Worm (Caenorhabditis elegans) whole organism, L4 larva: ENCODE data around the gene srg-40.

Experiments
- F44E2.7 ChIP-seq: fragments of 200-800 bp; sonication (Bioruptor generic); IDR thresholded peaks from 2 replicates; pipeline ENCODE4 v2.1.2; 2022; ENCODE audit warnings: missing genetic modification characterization, missing compliant biosample characterization
- R02D3.7 ChIP-seq: fragments of 150-350 bp; sonication (generic microtip); optimal IDR thresholded peaks from 3 replicates; lab custom pipeline; 2014; ENCODE audit warnings: missing biosample characterization, missing genetic modification characterization
- T20F7.1 ChIP-seq: fragments of 200-800 bp; sonication (Bioruptor generic); optimal IDR thresholded peaks from 2 replicates; lab custom pipeline; 2018; ENCODE audit warnings: mild to moderate bottlenecking, missing genetic modification characterization, missing compliant biosample characterization
- T26A8.4 ChIP-seq: fragments of 200-800 bp; sonication (Bioruptor generic); IDR thresholded peaks from 2 replicates; pipeline ENCODE4 v1.3.6; 2022; ENCODE audit warnings: missing genetic modification characterization, missing compliant biosample characterization
- Y105C5A.15 ChIP-seq: fragments of 200-800 bp; sonication (Bioruptor generic); IDR thresholded peaks from 2 replicates; pipeline ENCODE4 v1.3.6; 2022; ENCODE audit warnings: missing genetic modification characterization, missing compliant biosample characterization
- Y48G9A.11 ChIP-seq: fragments of 200-800 bp; sonication (Bioruptor generic); IDR thresholded peaks from 2 replicates; pipeline ENCODE4 v1.3.6; 2022; ENCODE audit warnings: missing genetic modification reagents, missing genetic modification characterization, missing compliant biosample characterization
- ZK546.5 ChIP-seq, 2 experiments: sonication (generic microtip); optimal IDR thresholded peaks; 2 replicates each; lab custom pipeline; 2017; ENCODE audit warnings: missing biosample characterization in 2 of 2, missing genetic modification characterization in 2 of 2
- ceh-62 ChIP-seq: sonication (generic microtip); optimal IDR thresholded peaks from 2 replicates; lab custom pipeline; 2017; ENCODE audit warnings: missing biosample characterization, missing genetic modification characterization
- ces-1 ChIP-seq: fragments of 150-350 bp; sonication (generic microtip); optimal IDR thresholded peaks from 4 replicates; lab custom pipeline; 2014; ENCODE audit warnings: missing biosample characterization, missing genetic modification reagents, missing genetic modification characterization
- dmd-6 ChIP-seq: fragments of 200-800 bp; sonication (Bioruptor generic); IDR thresholded peaks from 2 replicates; pipeline ENCODE4 v1.3.6; 2022; ENCODE audit warnings: missing genetic modification reagents, missing genetic modification characterization, missing compliant biosample characterization
- dmd-8 ChIP-seq: fragments of 200-800 bp; sonication (Bioruptor generic); IDR thresholded peaks from 2 replicates; pipeline ENCODE4 v1.3.6; 2022; ENCODE audit warnings: missing genetic modification characterization, missing compliant biosample characterization
- duxl-1 ChIP-seq: sonication (generic microtip); optimal IDR thresholded peaks from 2 replicates; lab custom pipeline; 2016; ENCODE audit warnings: mild to moderate bottlenecking, missing genetic modification characterization, moderate library complexity, missing compliant biosample characterization; ENCODE audit not compliant: poor library complexity
- egl-43 ChIP-seq: fragments of 200-800 bp; sonication (Bioruptor generic); IDR thresholded peaks from 2 replicates; pipeline ENCODE4 v1.3.6; 2022; ENCODE audit warnings: missing genetic modification reagents, missing genetic modification characterization, missing compliant biosample characterization
- fkh-10 ChIP-seq: fragments of 150-350 bp; optimal IDR thresholded peaks from 2 replicates; lab custom pipeline; 2014; ENCODE audit warnings: missing biosample characterization, missing genetic modification reagents, missing genetic modification characterization
- hif-1 ChIP-seq, 2 experiments: sonication (generic microtip); optimal IDR thresholded peaks; 2 replicates each; lab custom pipeline; 2016 to 2017; ENCODE audit warnings: missing compliant biosample characterization in 2 of 2, missing genetic modification characterization in 2 of 2, missing genetic modification reagents in 2 of 2, missing genotype in 2 of 2, mild to moderate bottlenecking in 1 of 2
- hlh-11 ChIP-seq: fragments of 200-800 bp; sonication (Bioruptor generic); optimal IDR thresholded peaks from 2 replicates; lab custom pipeline; 2018; ENCODE audit warnings: mild to moderate bottlenecking, missing genetic modification characterization, missing compliant biosample characterization
- hmg-1.1 ChIP-seq: fragments of 200-800 bp; sonication (Bioruptor generic); IDR thresholded peaks from 2 replicates; pipeline ENCODE4 v1.3.6; 2022; ENCODE audit warnings: missing genetic modification reagents, missing genetic modification characterization, missing compliant biosample characterization
- lim-7 ChIP-seq: fragments of 200-800 bp; sonication (Bioruptor generic); IDR thresholded peaks from 2 replicates; pipeline ENCODE4 v1.3.6; 2022; ENCODE audit warnings: missing genetic modification characterization, missing compliant biosample characterization
- lin-1 ChIP-seq: fragments of 200-800 bp; sonication (Bioruptor generic); IDR thresholded peaks from 2 replicates; pipeline ENCODE4 v1.3.6; 2022; ENCODE audit warnings: missing genetic modification reagents, missing genetic modification characterization, missing compliant biosample characterization
- lin-38 ChIP-seq: fragments of 200-800 bp; sonication (Bioruptor generic); IDR thresholded peaks from 2 replicates; pipeline ENCODE4 v1.3.6; 2022; ENCODE audit warnings: missing genetic modification reagents, missing genetic modification characterization, missing compliant biosample characterization
- lin-39 ChIP-seq: fragments of 150-350 bp; optimal IDR thresholded peaks from 2 replicates; lab custom pipeline; 2014; ENCODE audit warnings: missing biosample characterization, missing genetic modification reagents, missing genetic modification characterization
- mdt-29 ChIP-seq: fragments of 200-800 bp; sonication (Bioruptor generic); IDR thresholded peaks from 2 replicates; pipeline ENCODE4 v1.3.6; 2022; ENCODE audit warnings: missing genetic modification reagents, missing genetic modification characterization, missing compliant biosample characterization
- mep-1 ChIP-seq: fragments of 150-350 bp; sonication (generic microtip); optimal IDR thresholded peaks from 3 replicates; lab custom pipeline; 2014; ENCODE audit warnings: missing biosample characterization, missing genetic modification characterization
- mes-2 ChIP-seq: sonication (generic microtip); optimal IDR thresholded peaks from 2 replicates; lab custom pipeline; 2016; ENCODE audit warnings: missing genotype, mild to moderate bottlenecking, missing genetic modification characterization, missing compliant biosample characterization; ENCODE audit not compliant: poor library complexity, severe bottlenecking
- mxl-2 ChIP-seq: fragments of 200-800 bp; sonication (Bioruptor generic); conservative IDR thresholded peaks from 2 replicates; pipeline ENCODE4 v1.3.6; 2022; ENCODE audit warnings: missing genetic modification reagents, missing genetic modification characterization, missing compliant biosample characterization
- mxl-3 ChIP-seq: fragments of 200-800 bp; sonication (Bioruptor generic); optimal IDR thresholded peaks from 2 replicates; lab custom pipeline; 2018; ENCODE audit warnings: mild to moderate bottlenecking, missing genetic modification characterization, missing compliant biosample characterization
- nhr-11 ChIP-seq: fragments of 150-350 bp; optimal IDR thresholded peaks from 2 replicates; lab custom pipeline; 2014; ENCODE audit warnings: missing biosample characterization, missing genetic modification characterization
- nhr-111 ChIP-seq: fragments of 200-800 bp; sonication (Bioruptor generic); optimal IDR thresholded peaks from 2 replicates; lab custom pipeline; 2018; ENCODE audit warnings: mild to moderate bottlenecking, missing genetic modification characterization, missing compliant biosample characterization
- nhr-25 ChIP-seq: sonication (generic microtip); optimal IDR thresholded peaks from 2 replicates; lab custom pipeline; 2017; ENCODE audit warnings: missing genetic modification characterization, mild to moderate bottlenecking, missing compliant biosample characterization, antibody characterized with exemption, moderate library complexity, borderline replicate concordance; ENCODE audit not compliant: insufficient read depth
- nhr-6 ChIP-seq: fragments of 150-350 bp; optimal IDR thresholded peaks from 2 replicates; lab custom pipeline; 2014; ENCODE audit warnings: missing biosample characterization, missing genetic modification characterization
- set-16 ChIP-seq: fragments of 200-800 bp; sonication (Bioruptor generic); IDR thresholded peaks from 2 replicates; pipeline ENCODE4 v1.3.6; 2022; ENCODE audit warnings: missing genetic modification reagents, missing genetic modification characterization, missing compliant biosample characterization
- skn-1 ChIP-seq: fragments of 150-350 bp; optimal IDR thresholded peaks from 2 replicates; lab custom pipeline; 2014; ENCODE audit warnings: missing biosample characterization, missing genetic modification characterization
- snpc-4 ChIP-seq: fragments of 150-350 bp; optimal IDR thresholded peaks from 2 replicates; lab custom pipeline; 2014; ENCODE audit warnings: missing biosample characterization, missing genetic modification characterization
- spr-1 ChIP-seq: sonication (generic microtip); optimal IDR thresholded peaks from 2 replicates; lab custom pipeline; 2016; ENCODE audit warnings: mild to moderate bottlenecking, missing genetic modification characterization, missing compliant biosample characterization
- tra-1 ChIP-seq: fragments of 200-800 bp; sonication (Bioruptor generic); IDR thresholded peaks from 2 replicates; pipeline ENCODE4 v1.3.6; 2022; ENCODE audit warnings: missing genetic modification reagents, missing genetic modification characterization, missing compliant biosample characterization
- unc-62 ChIP-seq, 3 experiments: fragments of 150-350 bp in 1 of 3; sonication (generic microtip); optimal IDR thresholded peaks in 2 of 3; peaks in 1 of 3; 1 replicate in 1 of 3; 2 replicates in 2 of 3; lab custom pipeline; 2014 to 2017; ENCODE audit warnings: missing biosample characterization in 3 of 3, missing genetic modification characterization in 3 of 3, missing genetic modification reagents in 3 of 3, missing genotype in 1 of 3
- vab-7 ChIP-seq: fragments of 200-800 bp; sonication (Bioruptor generic); IDR thresholded peaks from 2 replicates; pipeline ENCODE4 v1.3.6; 2022; ENCODE audit warnings: missing genetic modification reagents, missing genetic modification characterization, missing compliant biosample characterization
- zag-1 ChIP-seq: fragments of 150-350 bp; optimal IDR thresholded peaks from 2 replicates; lab custom pipeline; 2014; ENCODE audit warnings: missing biosample characterization, missing genetic modification characterization

The srg-40 gene

DNA sequence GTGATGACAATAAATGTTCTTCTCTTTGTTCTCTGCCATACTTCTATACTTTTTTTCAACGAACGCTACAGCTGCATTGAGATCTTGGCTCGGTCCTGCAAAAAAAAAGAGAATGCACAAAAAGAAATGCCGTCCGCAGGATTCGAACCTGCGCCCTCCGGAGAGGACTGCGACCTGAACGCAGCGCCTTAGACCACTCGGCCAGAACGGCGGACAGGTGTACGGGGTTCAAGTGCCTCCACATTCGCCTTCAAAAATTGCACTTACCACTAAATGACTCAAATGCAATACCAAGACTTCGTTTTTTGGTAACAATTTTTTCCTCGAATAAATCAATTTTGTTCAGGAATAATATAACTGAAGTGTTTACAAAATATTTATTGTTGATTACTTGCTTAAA lies 10.3 kb upstream of the srg-40 start:
- TF ChIP-seq mxl-2 (no peak), T26A8.4 (GFP tag; lab: Robert Waterston, UW) (0 out of 2 replicates have a peak, but pooled peaks have one; percentile 26), set-16 (GFP tag; lab: Robert Waterston, UW) (peak; percentile 68), skn-1 (tag; lab: Kevin White, UChicago) (no peak), hlh-11 (tag; lab: Kevin White, UChicago) (peak; percentile 42), nhr-25 (no peak), nhr-11 (tag; lab: Kevin White, UChicago) (peak; percentile 35), lin-1 (no peak), T20F7.1 (GFP tag; lab: Kevin White, UChicago) (no peak), unc-62 (GFP tag; optimal IDR thresholded peaks at IDR 0.05 in 1 of 2; lab: Kevin White, UChicago) (peak in 1 of 2 experiments; percentile 95), unc-62 (tag; optimal IDR thresholded peaks at IDR 0.05; lab: Kevin White, UChicago) (no peak), mes-2 (tag; lab: Kevin White, UChicago) (peak; percentile 59), hmg-1.1 (GFP tag; lab: Robert Waterston, UW) (peak; percentile 62), Y48G9A.11 (GFP tag; lab: Robert Waterston, UW) (no peak), spr-1 (peak; percentile 5), zag-1 (no peak), snpc-4 (tag; lab: Kevin White, UChicago) (peak; percentile 84), egl-43 (GFP tag; lab: Robert Waterston, UW) (peak; percentile 73; the same call in 1 of the 2 replicates), mep-1 (tag; lab: Kevin White, UChicago) (peak; percentile 39), lin-39 (tag; lab: Kevin White, UChicago) (no peak), ZK546.5 (tag; optimal IDR thresholded peaks at IDR 0.05; lab: Kevin White, UChicago) (no peak), dmd-8 (GFP tag; lab: Robert Waterston, UW) (0 out of 2 replicates have a peak, but pooled peaks have one; percentile 9), mdt-29 (GFP tag; lab: Robert Waterston, UW) (no peak), tra-1 (0 out of 2 replicates have a peak, but pooled peaks have one; percentile 39), duxl-1 (peak; percentile 44), mxl-3 (no peak), lim-7 (GFP tag; lab: Robert Waterston, UW) (peak; percentile 52; the same call in 1 of the 2 replicates), Y105C5A.15 (GFP tag; lab: Robert Waterston, UW) (0 out of 2 replicates have a peak, but pooled peaks have one; percentile 28), dmd-6 (GFP tag; lab: Robert Waterston, UW) (peak; percentile 40), vab-7 (GFP tag; lab: Robert Waterston, UW) (0 out of 2 replicates have a peak, but pooled peaks have one; percentile 14), hif-1 (tag; optimal IDR thresholded peaks at IDR 0.05; lab: Kevin White, UChicago) (peak in 1 of 2 experiments; percentile 11)

DNA sequence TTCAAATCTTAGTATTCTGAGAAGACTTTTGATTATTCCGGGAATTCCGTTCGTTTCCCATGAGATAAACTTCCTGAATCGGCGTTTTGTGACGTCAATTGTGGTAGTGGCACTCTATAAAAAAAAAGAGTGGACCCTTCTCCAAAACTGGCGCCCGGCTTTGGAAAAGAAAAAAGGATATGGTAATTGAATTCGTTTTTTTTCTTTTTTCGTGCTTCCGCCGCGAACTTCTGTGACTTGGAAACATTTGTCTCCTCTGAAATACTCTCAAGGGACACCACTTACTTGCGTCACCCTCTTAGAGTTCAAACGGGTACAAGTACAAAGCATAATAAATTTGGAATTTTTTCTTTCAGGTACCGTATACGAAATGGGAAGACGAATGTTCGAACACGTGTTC lies 8.3 kb upstream of the srg-40 start:
- TF ChIP-seq ces-1 = peak; percentile 47
- TF ChIP-seq lin-38 (GFP tag; lab: Robert Waterston, UW) = no peak
- peak; percentile 51 for TF ChIP-seq fkh-10 (GFP tag; lab: Kevin White, UChicago)

DNA sequence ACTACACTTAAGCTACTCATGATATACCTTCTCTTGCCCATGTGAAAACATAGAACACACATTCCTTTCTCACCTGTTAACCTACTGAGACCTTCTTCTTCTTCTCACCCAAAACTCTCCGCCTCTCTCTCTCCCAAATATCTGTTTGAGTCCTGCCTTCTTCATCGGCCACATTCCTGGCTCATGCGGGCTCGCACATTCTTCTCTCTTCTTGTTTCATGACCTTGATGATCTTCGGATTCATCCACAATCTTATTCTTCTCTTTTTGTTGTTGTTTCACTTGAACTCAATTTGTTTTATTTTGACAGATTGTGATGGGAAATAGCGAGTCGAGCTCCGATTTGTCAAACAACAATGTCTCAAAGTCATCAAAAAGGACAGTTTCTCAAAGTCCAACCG lies 7.5 kb upstream of the srg-40 start, which contains the start of gene T19C4.5:
Gene T19C4.5 (plus strand): TSS at position 308 of the 400 bp plus-strand sequence.
- TF ChIP-seq nhr-11 (tag; lab: Kevin White, UChicago) = peak; percentile 50
- TF ChIP-seq nhr-6 = no peak
- no peak for TF ChIP-seq F44E2.7 (GFP tag; lab: Robert Waterston, UW)
- TF ChIP-seq hlh-11 (tag; lab: Kevin White, UChicago) = peak; percentile 22
- no peak for TF ChIP-seq ceh-62 (tag; lab: Kevin White, UChicago)
- no peak for TF ChIP-seq duxl-1
- no peak for TF ChIP-seq R02D3.7 (tag; lab: Kevin White, UChicago)
- no peak for TF ChIP-seq nhr-111
- TF ChIP-seq, all 104 proteins: peak for 2
